Worm (Caenorhabditis elegans) whole organism, late embryonic: Measurements from ENCODE around the gene sam-4.

ENCODE experiments used
- C08G9.2 ChIP-seq: sonication (generic microtip); optimal IDR thresholded peaks from 2 replicates; lab custom pipeline; 2016; ENCODE audit warnings: mild to moderate bottlenecking, missing genetic modification characterization, moderate library complexity, missing compliant biosample characterization
- F13H6.1 ChIP-seq: sonication (generic microtip); optimal IDR thresholded peaks from 2 replicates; lab custom pipeline; 2016; ENCODE audit warnings: missing genetic modification characterization, missing compliant biosample characterization
- K02D7.2 ChIP-seq: sonication (generic microtip); optimal IDR thresholded peaks from 2 replicates; lab custom pipeline; 2017; ENCODE audit warnings: mild to moderate bottlenecking, missing genetic modification characterization, missing compliant biosample characterization
- K09A11.1 ChIP-seq: sonication (generic microtip); optimal IDR thresholded peaks from 2 replicates; lab custom pipeline; 2017; ENCODE audit warnings: antibody characterized with exemption, mild to moderate bottlenecking, missing genetic modification characterization, missing compliant biosample characterization; ENCODE audit not compliant: insufficient read depth
- T23F11.4 ChIP-seq: fragments of 200-800 bp; sonication (Bioruptor generic); optimal IDR thresholded peaks from 2 replicates; lab custom pipeline; 2018; ENCODE audit warnings: mild to moderate bottlenecking, missing genetic modification characterization, missing compliant biosample characterization
- ama-1 ChIP-seq: fragments of 150-350 bp; optimal IDR thresholded peaks from 2 replicates; lab custom pipeline; 2014
- ceh-14 ChIP-seq: sonication (generic microtip); optimal IDR thresholded peaks from 2 replicates; lab custom pipeline; 2016; ENCODE audit warnings: missing genotype, missing genetic modification characterization, missing compliant biosample characterization
- ceh-22 ChIP-seq: sonication (generic microtip); optimal IDR thresholded peaks from 2 replicates; lab custom pipeline; 2017; ENCODE audit warnings: missing biosample characterization, missing genetic modification characterization
- ceh-30 ChIP-seq: fragments of 150-350 bp; optimal IDR thresholded peaks from 2 replicates; lab custom pipeline; 2014; ENCODE audit warnings: missing biosample characterization, missing genetic modification characterization
- ceh-31 ChIP-seq: sonication (generic microtip); optimal IDR thresholded peaks from 2 replicates; lab custom pipeline; 2016; ENCODE audit warnings: missing genetic modification characterization, missing compliant biosample characterization
- ceh-34 ChIP-seq: sonication (generic microtip); optimal IDR thresholded peaks from 2 replicates; lab custom pipeline; 2016; ENCODE audit warnings: mild to moderate bottlenecking, missing genetic modification characterization, missing compliant biosample characterization
- ceh-6 ChIP-seq: fragments of 200-800 bp; sonication (Bioruptor generic); optimal IDR thresholded peaks from 2 replicates; lab custom pipeline; 2018; ENCODE audit warnings: mild to moderate bottlenecking, missing genetic modification characterization, missing compliant biosample characterization
- ceh-9 ChIP-seq: sonication (generic microtip); optimal IDR thresholded peaks from 2 replicates; lab custom pipeline; 2016; ENCODE audit warnings: mild to moderate bottlenecking, missing genetic modification characterization, inconsistent platforms, missing compliant biosample characterization
- che-1 ChIP-seq: sonication (generic microtip); optimal IDR thresholded peaks from 2 replicates; lab custom pipeline; 2016; ENCODE audit warnings: mild to moderate bottlenecking, missing genetic modification characterization, missing compliant biosample characterization
- dmd-4 ChIP-seq: sonication (generic microtip); optimal IDR thresholded peaks from 2 replicates; lab custom pipeline; 2016; ENCODE audit warnings: borderline replicate concordance, missing genetic modification characterization, missing compliant biosample characterization
- elt-2 ChIP-seq: sonication (generic microtip); optimal IDR thresholded peaks from 2 replicates; lab custom pipeline; 2016; ENCODE audit warnings: missing genetic modification reagents, missing genetic modification characterization, missing compliant biosample characterization
- elt-4 ChIP-seq: sonication (generic microtip); optimal IDR thresholded peaks from 2 replicates; lab custom pipeline; 2016; ENCODE audit warnings: missing genetic modification characterization, missing compliant biosample characterization
- ets-4 ChIP-seq: sonication (generic microtip); optimal IDR thresholded peaks from 2 replicates; lab custom pipeline; 2016; ENCODE audit warnings: missing genetic modification characterization, missing compliant biosample characterization
- eyg-1 ChIP-seq: sonication (generic microtip); optimal IDR thresholded peaks from 2 replicates; lab custom pipeline; 2016; ENCODE audit warnings: missing genotype, missing genetic modification characterization, missing compliant biosample characterization
- fax-1 ChIP-seq: sonication (generic microtip); optimal IDR thresholded peaks from 2 replicates; lab custom pipeline; 2016; ENCODE audit warnings: missing genotype, missing genetic modification characterization, missing compliant biosample characterization
- fkh-10 ChIP-seq: fragments of 150-350 bp; optimal IDR thresholded peaks from 2 replicates; lab custom pipeline; 2014; ENCODE audit warnings: missing biosample characterization, missing genetic modification reagents, missing genetic modification characterization
- gmeb-2 ChIP-seq: sonication (generic microtip); optimal IDR thresholded peaks from 2 replicates; lab custom pipeline; 2016; ENCODE audit warnings: missing genetic modification characterization, inconsistent platforms, missing compliant biosample characterization
- hlh-13 ChIP-seq: fragments of 200-800 bp; sonication (Bioruptor generic); optimal IDR thresholded peaks from 2 replicates; lab custom pipeline; 2018; ENCODE audit warnings: mild to moderate bottlenecking, missing genetic modification characterization, missing compliant biosample characterization
- hlh-15 ChIP-seq: sonication (generic microtip); optimal IDR thresholded peaks from 2 replicates; lab custom pipeline; 2016; ENCODE audit warnings: missing genetic modification characterization, missing compliant biosample characterization
- hlh-6 ChIP-seq: sonication (generic microtip); optimal IDR thresholded peaks from 2 replicates; lab custom pipeline; 2016; ENCODE audit warnings: missing genotype, missing genetic modification characterization, missing compliant biosample characterization
- madf-2 ChIP-seq: sonication (generic microtip); optimal IDR thresholded peaks from 2 replicates; lab custom pipeline; 2017; ENCODE audit warnings: missing genetic modification characterization, missing compliant biosample characterization
- mec-3 ChIP-seq: sonication (generic microtip); optimal IDR thresholded peaks from 2 replicates; lab custom pipeline; 2016; ENCODE audit warnings: borderline replicate concordance, missing genetic modification characterization, missing compliant biosample characterization
- nfya-1 ChIP-seq: sonication (generic microtip); optimal IDR thresholded peaks from 2 replicates; lab custom pipeline; 2017; ENCODE audit warnings: missing genetic modification characterization, mild to moderate bottlenecking, missing compliant biosample characterization, antibody characterized with exemption, moderate library complexity
- nhr-11 ChIP-seq: fragments of 150-350 bp; optimal IDR thresholded peaks from 2 replicates; lab custom pipeline; 2014; ENCODE audit warnings: missing biosample characterization, missing genetic modification characterization
- nhr-232 ChIP-seq: sonication (generic microtip); optimal IDR thresholded peaks from 2 replicates; lab custom pipeline; 2016; ENCODE audit warnings: missing genetic modification characterization, missing compliant biosample characterization
- odd-2 ChIP-seq: sonication (generic microtip); optimal IDR thresholded peaks from 2 replicates; lab custom pipeline; 2017; ENCODE audit warnings: antibody characterized with exemption, mild to moderate bottlenecking, missing genetic modification characterization, missing compliant biosample characterization
- pag-3 ChIP-seq: sonication (generic microtip); optimal IDR thresholded peaks from 2 replicates; lab custom pipeline; 2016; ENCODE audit warnings: missing compliant biosample characterization, missing genetic modification characterization, borderline replicate concordance
- pat-9 ChIP-seq: fragments of 200-800 bp; sonication (Bioruptor generic); optimal IDR thresholded peaks from 2 replicates; lab custom pipeline; 2018; ENCODE audit warnings: mild to moderate bottlenecking, missing genetic modification characterization, moderate library complexity, missing compliant biosample characterization
- pax-1 ChIP-seq: fragments of 150-350 bp; optimal IDR thresholded peaks from 2 replicates; lab custom pipeline; 2014; ENCODE audit warnings: missing biosample characterization, missing genetic modification characterization
- pha-4 ChIP-seq: fragments of 150-350 bp; optimal IDR thresholded peaks from 2 replicates; lab custom pipeline; 2018; ENCODE audit warnings: missing biosample characterization, missing genetic modification reagents, missing genetic modification characterization
- pqm-1 ChIP-seq: sonication (generic microtip); optimal IDR thresholded peaks from 2 replicates; lab custom pipeline; 2016; ENCODE audit warnings: missing genetic modification characterization, missing compliant biosample characterization
- ref-2 ChIP-seq: sonication (generic microtip); optimal IDR thresholded peaks from 2 replicates; lab custom pipeline; 2016; ENCODE audit warnings: missing genetic modification characterization, missing compliant biosample characterization
- sdc-2 ChIP-seq: sonication (generic microtip); optimal IDR thresholded peaks from 2 replicates; lab custom pipeline; 2016; ENCODE audit warnings: missing genotype, missing genetic modification characterization, missing compliant biosample characterization
- sox-4 ChIP-seq: sonication (generic microtip); optimal IDR thresholded peaks from 2 replicates; lab custom pipeline; 2017; ENCODE audit warnings: mild to moderate bottlenecking, missing genetic modification characterization, inconsistent platforms, missing compliant biosample characterization
- tbx-7 ChIP-seq: sonication (generic microtip); optimal IDR thresholded peaks from 2 replicates; lab custom pipeline; 2016; ENCODE audit warnings: missing genotype, missing genetic modification characterization, missing compliant biosample characterization
- ttx-3 ChIP-seq: sonication (generic microtip); optimal IDR thresholded peaks from 2 replicates; lab custom pipeline; 2016; ENCODE audit warnings: missing genetic modification reagents, missing genetic modification characterization, missing compliant biosample characterization
- unc-55 ChIP-seq: sonication (generic microtip); optimal IDR thresholded peaks from 2 replicates; lab custom pipeline; 2017; ENCODE audit warnings: missing biosample characterization, missing genetic modification reagents, missing genetic modification characterization
- unc-86 ChIP-seq: sonication (generic microtip); optimal IDR thresholded peaks from 2 replicates; lab custom pipeline; 2016; ENCODE audit warnings: missing genetic modification characterization, missing compliant biosample characterization
- zip-5 ChIP-seq: sonication (generic microtip); optimal IDR thresholded peaks from 2 replicates; lab custom pipeline; 2016; ENCODE audit warnings: missing genetic modification characterization, missing compliant biosample characterization
- ztf-16 ChIP-seq: sonication (generic microtip); optimal IDR thresholded peaks from 2 replicates; lab custom pipeline; 2017; ENCODE audit warnings: missing genetic modification characterization, missing compliant biosample characterization

sam-4 gene

ce11 chrII:5660736-5661734 is 11.9 kb upstream of the sam-4 start, which contains the start of the genes ift-43 and mdt-26 (continued):
- TF ChIP-seq dmd-4 (tag; lab: Kevin White, UChicago), result no peak
- no peak for TF ChIP-seq pqm-1
- TF ChIP-seq gmeb-2 (tag; lab: Kevin White, UChicago), result peak; percentile 59
- TF ChIP-seq ref-2, result peak; percentile 30
- TF ChIP-seq pax-1 (tag; lab: Kevin White, UChicago), result peak; percentile 37
- TF ChIP-seq K02D7.2 (tag; lab: Kevin White, UChicago), result no peak
- peak; percentile 53 for TF ChIP-seq ceh-22
- peak; percentile 33 for TF ChIP-seq ceh-6 (GFP tag; lab: Kevin White, UChicago)
- no peak for TF ChIP-seq K09A11.1
- no peak for TF ChIP-seq F13H6.1
- no peak for TF ChIP-seq ceh-30 (tag; lab: Kevin White, UChicago)
- TF ChIP-seq ceh-34 (tag; lab: Kevin White, UChicago), result peak; percentile 9
- no peak for TF ChIP-seq pag-3 (tag; lab: Kevin White, UChicago)
- TF ChIP-seq nhr-11 (tag; lab: Kevin White, UChicago), result no peak
- TF ChIP-seq ceh-9 (tag; lab: Kevin White, UChicago), result no peak
- TF ChIP-seq ttx-3 (tag; lab: Kevin White, UChicago), result peak; percentile 16
- peak; percentile 17 for TF ChIP-seq nhr-232
- peak; percentile 14 for TF ChIP-seq tbx-7
- peak; percentile 41 for TF ChIP-seq sdc-2 (tag; lab: Kevin White, UChicago)
- no peak for TF ChIP-seq elt-4 (tag; lab: Kevin White, UChicago)
- TF ChIP-seq ztf-16 (tag; lab: Kevin White, UChicago), result no peak
- TF ChIP-seq hlh-15 (tag; lab: Kevin White, UChicago), result no peak
- TF ChIP-seq unc-86 (tag; lab: Kevin White, UChicago), result no peak
- peak; percentile 11 for TF ChIP-seq ceh-14
- no peak for TF ChIP-seq T23F11.4
- peak; percentile 23 for TF ChIP-seq ets-4
- peak; percentile 100 for TF ChIP-seq nfya-1 (tag; lab: Kevin White, UChicago)
- TF ChIP-seq sox-4, result peak; percentile 60
- TF ChIP-seq fkh-10, result no peak
- no peak for TF ChIP-seq hlh-13 (GFP tag; lab: Kevin White, UChicago)
- TF ChIP-seq fax-1 (tag; lab: Kevin White, UChicago), result no peak
- TF ChIP-seq mec-3 (tag; lab: Kevin White, UChicago), result no peak
- TF ChIP-seq unc-55, result peak; percentile 70
- peak; percentile 78 for TF ChIP-seq ceh-31 (tag; lab: Kevin White, UChicago)
- TF ChIP-seq eyg-1, result no peak

ce11 chrII:5660155-5660554 is 11.1 kb upstream of the sam-4 start:
- TF ChIP-seq unc-86 (tag; lab: Kevin White, UChicago) (no peak), C08G9.2 (no peak), madf-2 (tag; lab: Kevin White, UChicago) (no peak)

ce11 chrII:5659675-5660074 is 10.6 kb upstream of the sam-4 start, which contains the start of gene fut-3:
fut-3 (minus strand) TSS chrII:5659775.
- TF ChIP-seq pha-4 (tag; lab: Kevin White, UChicago) (no peak), odd-2 (tag; lab: Kevin White, UChicago) (no peak), che-1 (no peak), hlh-13 (GFP tag; lab: Kevin White, UChicago) (no peak), pat-9 (tag; lab: Kevin White, UChicago) (no peak), ama-1 (lab: Kevin White, UChicago) (no peak), hlh-6 (no peak), pag-3 (tag; lab: Kevin White, UChicago) (no peak), ets-4 (no peak), C08G9.2 (no peak), zip-5 (no peak), hlh-15 (tag; lab: Kevin White, UChicago) (no peak), ceh-9 (tag; lab: Kevin White, UChicago) (no peak), elt-2 (tag; lab: Kevin White, UChicago) (no peak)
